Fruit fly (Drosophila melanogaster) whole organism, embryonic: ENCODE results near the gene Nsun2.
A peak's percentile ranks its signal among the peaks of the same experiment; 100 is the strongest.

Source experiments
- Atf6 ChIP-seq: fragments of 200-800 bp; sonication (Bioruptor generic); IDR thresholded peaks from 2 replicates; pipeline ENCODE4 v1.3.6; 2022; ENCODE audit warnings: missing biosample characterization, missing genetic modification characterization
- CG10431 ChIP-seq: fragments of 200-800 bp; sonication (Bioruptor generic); optimal IDR thresholded peaks from 3 replicates; lab custom pipeline; 2018; ENCODE audit warnings: missing biosample characterization, mild to moderate bottlenecking, missing genetic modification characterization
- CG12391 ChIP-seq: fragments of 200-800 bp; sonication (Bioruptor generic); optimal IDR thresholded peaks from 3 replicates; lab custom pipeline; 2018; ENCODE audit warnings: missing biosample characterization, mild to moderate bottlenecking, missing genetic modification characterization, moderate library complexity
- CG12659 ChIP-seq: fragments of 200-800 bp; sonication (Bioruptor generic); optimal IDR thresholded peaks from 3 replicates; lab custom pipeline; 2017; ENCODE audit warnings: mild to moderate bottlenecking, missing biosample characterization, missing genetic modification reagents, missing genetic modification characterization
- CG15011 ChIP-seq: fragments of 200-800 bp; sonication (Bioruptor generic); optimal IDR thresholded peaks from 3 replicates; lab custom pipeline; 2018; ENCODE audit warnings: missing biosample characterization, mild to moderate bottlenecking, missing genetic modification characterization
- CG16815 ChIP-seq: fragments of 200-800 bp; sonication (Bioruptor generic); optimal IDR thresholded peaks from 3 replicates; lab custom pipeline; 2017; ENCODE audit warnings: missing biosample characterization, mild to moderate bottlenecking, missing genetic modification characterization
- CG17802 ChIP-seq: fragments of 200-800 bp; sonication (Bioruptor generic); optimal IDR thresholded peaks from 2 replicates; lab custom pipeline; 2018; ENCODE audit warnings: missing biosample characterization, mild to moderate bottlenecking, missing genetic modification characterization, moderate library complexity
- CG2116 ChIP-seq: fragments of 200-800 bp; sonication (Bioruptor generic); optimal IDR thresholded peaks from 3 replicates; lab custom pipeline; 2018; ENCODE audit warnings: missing biosample characterization, mild to moderate bottlenecking, missing genetic modification characterization
- CG30431 ChIP-seq: fragments of 200-800 bp; sonication (Bioruptor generic); optimal IDR thresholded peaks from 2 replicates; lab custom pipeline; 2017; ENCODE audit warnings: missing biosample characterization, missing genetic modification characterization
- CG34224 ChIP-seq: fragments of 200-800 bp; sonication (Bioruptor generic); IDR thresholded peaks from 3 replicates; pipeline ENCODE4 v1.3.6; 2022; ENCODE audit warnings: missing biosample characterization, missing genetic modification characterization; ENCODE audit not compliant: partially characterized antibody
- CG34422 ChIP-seq: fragments of 200-800 bp; sonication (Bioruptor generic); IDR thresholded peaks from 3 replicates; pipeline ENCODE4 v1.3.6; 2022; ENCODE audit warnings: missing biosample characterization, missing genetic modification characterization
- CG5180 ChIP-seq: fragments of 200-800 bp; sonication (Bioruptor generic); optimal IDR thresholded peaks from 3 replicates; lab custom pipeline; 2017; ENCODE audit warnings: missing biosample characterization, missing genetic modification characterization, mild to moderate bottlenecking, moderate library complexity, missing genetic modification reagents
- CG5953 ChIP-seq: fragments of 200-800 bp; sonication (Bioruptor generic); IDR thresholded peaks from 2 replicates; pipeline ENCODE4 v1.3.6; 2022; ENCODE audit warnings: missing biosample characterization, missing genetic modification characterization
- CG6689 ChIP-seq: fragments of 200-800 bp; sonication (Bioruptor generic); IDR thresholded peaks from 2 replicates; pipeline ENCODE4 v1.3.6; 2022; ENCODE audit warnings: missing biosample characterization, missing genetic modification characterization
- CG8765 ChIP-seq: fragments of 200-800 bp; sonication (Bioruptor generic); IDR thresholded peaks from 2 replicates; pipeline ENCODE4 v1.3.6; 2022; ENCODE audit warnings: missing biosample characterization, missing genetic modification characterization
- CG9797 ChIP-seq: fragments of 200-800 bp; sonication (Bioruptor generic); optimal IDR thresholded peaks from 3 replicates; lab custom pipeline; 2018; ENCODE audit warnings: missing biosample characterization, mild to moderate bottlenecking, missing genetic modification characterization
- CTCF ChIP-seq: fragments of 200-800 bp; sonication (Bioruptor generic); optimal IDR thresholded peaks from 2 replicates; lab custom pipeline; 2017; ENCODE audit warnings: missing biosample characterization, mild to moderate bottlenecking, missing genetic modification characterization, moderate library complexity
- Camta ChIP-seq: fragments of 200-800 bp; sonication (Bioruptor generic); optimal IDR thresholded peaks from 2 replicates; lab custom pipeline; 2016; ENCODE audit warnings: missing biosample characterization, missing genetic modification characterization
- D ChIP-seq, 2 experiments: fragments of 200-800 bp in 1 of 2; fragments of >200 bp in 1 of 2; sonication (Bioruptor generic) in 1 of 2; optimal IDR thresholded peaks; 2 replicates in 1 of 2; 3 replicates in 1 of 2; lab custom pipeline; 2017; ENCODE audit warnings: mild to moderate bottlenecking in 1 of 2, missing biosample characterization in 1 of 2, missing genetic modification characterization in 1 of 2, missing genetic modification reagents in 1 of 2
- Deaf1 ChIP-seq: fragments of 200-800 bp; optimal IDR thresholded peaks from 3 replicates; lab custom pipeline; 2019; ENCODE audit warnings: missing biosample characterization, mild to moderate bottlenecking, missing genetic modification characterization, moderate library complexity
- Dek ChIP-seq: fragments of 200-800 bp; sonication (Bioruptor generic); optimal IDR thresholded peaks from 3 replicates; lab custom pipeline; 2019; ENCODE audit warnings: missing biosample characterization, mild to moderate bottlenecking, missing genetic modification characterization, moderate library complexity
- Dfd ChIP-seq, 2 experiments: fragments of >200 bp; optimal IDR thresholded peaks; 2 replicates each; lab custom pipeline; 2017; ENCODE audit warnings: missing biosample characterization in 2 of 2, missing genetic modification characterization in 2 of 2
- Dll ChIP-seq: fragments of 200-800 bp; sonication (Bioruptor generic); IDR thresholded peaks from 4 replicates; pipeline ENCODE4 v1.3.6; 2022; ENCODE audit warnings: missing biosample characterization, missing genetic modification characterization; ENCODE audit not compliant: partially characterized antibody
- Dref ChIP-seq: fragments of 200-800 bp; sonication (Bioruptor generic); IDR thresholded peaks from 2 replicates; pipeline ENCODE4 v1.3.6; 2022; ENCODE audit warnings: missing biosample characterization, missing genetic modification characterization
- Drgx ChIP-seq: fragments of 200-800 bp; sonication (Bioruptor generic); IDR thresholded peaks from 2 replicates; pipeline ENCODE4 v1.3.6; 2022; ENCODE audit warnings: missing biosample characterization, missing genetic modification characterization
- Eip74EF ChIP-seq, 2 experiments: fragments of 200-800 bp in 1 of 2; fragments of >200 bp in 1 of 2; sonication (Bioruptor generic) in 1 of 2; optimal IDR thresholded peaks; 2 replicates each; lab custom pipeline; 2017 to 2019; ENCODE audit warnings: missing biosample characterization in 2 of 2, missing genetic modification characterization in 2 of 2, mild to moderate bottlenecking in 1 of 2, moderate library complexity in 1 of 2
- Ets65A ChIP-seq: fragments of 200-800 bp; sonication (Bioruptor generic); peaks from one replicate; lab custom pipeline; 2016; ENCODE audit warnings: missing biosample characterization, missing genetic modification characterization
- HLHmδ ChIP-seq: fragments of 200-800 bp; sonication (Bioruptor generic); optimal IDR thresholded peaks from 2 replicates; lab custom pipeline; 2018; ENCODE audit warnings: missing biosample characterization, mild to moderate bottlenecking, missing genetic modification characterization, moderate library complexity
- HmgD ChIP-seq: fragments of 200-800 bp; sonication (Bioruptor generic); optimal IDR thresholded peaks from 3 replicates; lab custom pipeline; 2016; ENCODE audit warnings: missing biosample characterization, missing genetic modification characterization
- Lhr ChIP-seq: fragments of 200-800 bp; sonication (Bioruptor generic); optimal IDR thresholded peaks from 3 replicates; lab custom pipeline; 2017; ENCODE audit warnings: mild to moderate bottlenecking, missing biosample characterization, missing genetic modification reagents, missing genetic modification characterization
- Med ChIP-seq: fragments of 200-800 bp; sonication (Bioruptor generic); peaks from one replicate; lab custom pipeline; 2016; ENCODE audit warnings: missing biosample characterization, missing genetic modification characterization, mild to moderate bottlenecking, inconsistent platforms, moderate library complexity
- Ravus ChIP-seq: fragments of 200-800 bp; sonication (Bioruptor generic); IDR thresholded peaks from 2 replicates; pipeline ENCODE4 v1.3.6; 2022; ENCODE audit warnings: missing biosample characterization, missing genetic modification characterization
- Side ChIP-seq: fragments of 200-800 bp; sonication (Bioruptor generic); optimal IDR thresholded peaks from 2 replicates; lab custom pipeline; 2016; ENCODE audit warnings: missing biosample characterization, missing genetic modification characterization
- Spps ChIP-seq: fragments of 200-800 bp; sonication (Bioruptor generic); optimal IDR thresholded peaks from 2 replicates; lab custom pipeline; 2018; ENCODE audit warnings: missing biosample characterization, mild to moderate bottlenecking, missing genetic modification characterization
- Xbp1 ChIP-seq: fragments of 200-800 bp; sonication (Bioruptor generic); optimal IDR thresholded peaks from 3 replicates; lab custom pipeline; 2016; ENCODE audit warnings: missing biosample characterization, mild to moderate bottlenecking, missing genetic modification characterization
- da ChIP-seq: fragments of 200-800 bp; sonication (Bioruptor generic); optimal IDR thresholded peaks from 2 replicates; lab custom pipeline; 2016; ENCODE audit warnings: missing biosample characterization, missing genetic modification characterization
- dm ChIP-seq: fragments of 200-800 bp; sonication (Bioruptor generic); optimal IDR thresholded peaks from 3 replicates; lab custom pipeline; 2016; ENCODE audit warnings: missing biosample characterization, missing genetic modification characterization
- fru ChIP-seq: fragments of >200 bp; optimal IDR thresholded peaks from 2 replicates; lab custom pipeline; 2017
- ftz-f1 ChIP-seq: fragments of 200-800 bp; sonication (Bioruptor generic); optimal IDR thresholded peaks from 2 replicates; lab custom pipeline; 2016; ENCODE audit warnings: missing biosample characterization, missing genetic modification characterization
- gsb-n ChIP-seq: fragments of 200-800 bp; sonication (Bioruptor generic); optimal IDR thresholded peaks from 3 replicates; lab custom pipeline; 2018; ENCODE audit warnings: missing biosample characterization, mild to moderate bottlenecking, missing genetic modification characterization
- hb ChIP-seq: fragments of 200-800 bp; sonication (Bioruptor generic); IDR thresholded peaks from 3 replicates; pipeline ENCODE4 v1.3.6; 2022; ENCODE audit warnings: missing biosample characterization, missing genetic modification characterization; ENCODE audit not compliant: partially characterized antibody
- jigr1 ChIP-seq: fragments of 200-800 bp; sonication (Bioruptor generic); IDR thresholded peaks from 3 replicates; pipeline ENCODE4 v1.3.6; 2022; ENCODE audit warnings: missing biosample characterization, missing genetic modification characterization
- jumu ChIP-seq: fragments of 200-800 bp; sonication (Bioruptor generic); optimal IDR thresholded peaks from 3 replicates; lab custom pipeline; 2016; ENCODE audit warnings: missing biosample characterization, missing genetic modification characterization
- klu ChIP-seq: fragments of 200-800 bp; sonication (Bioruptor generic); IDR thresholded peaks from 2 replicates; pipeline ENCODE4 v1.3.6; 2022; ENCODE audit warnings: missing biosample characterization, missing genetic modification characterization
- prd ChIP-seq, 3 experiments: fragments of >200 bp in 2 of 3; fragments of 200-800 bp in 1 of 3; sonication (Bioruptor generic) in 1 of 3; optimal IDR thresholded peaks in 2 of 3; IDR thresholded peaks in 1 of 3; 2 replicates in 2 of 3; 3 replicates in 1 of 3; pipeline versions ENCODE4 v1.3.6 to Lab custom; 2017 to 2022; ENCODE audit warnings: missing biosample characterization in 1 of 3, missing genetic modification characterization in 1 of 3
- ranshi ChIP-seq: fragments of 200-800 bp; sonication (Bioruptor generic); IDR thresholded peaks from 2 replicates; pipeline ENCODE4 v1.3.6; 2022; ENCODE audit warnings: missing biosample characterization, missing genetic modification characterization
- ro ChIP-seq: fragments of 200-800 bp; sonication (Bioruptor generic); IDR thresholded peaks from 2 replicates; pipeline ENCODE4 v1.3.6; 2022; ENCODE audit warnings: missing biosample characterization, missing genetic modification characterization
- run ChIP-seq: fragments of 200-800 bp; sonication (Bioruptor generic); optimal IDR thresholded peaks from 3 replicates; lab custom pipeline; 2018; ENCODE audit warnings: missing biosample characterization, mild to moderate bottlenecking, missing genetic modification characterization
- sqz ChIP-seq: fragments of 200-800 bp; sonication (Bioruptor generic); optimal IDR thresholded peaks from 3 replicates; lab custom pipeline; 2018; ENCODE audit warnings: missing biosample characterization, mild to moderate bottlenecking, missing genetic modification characterization
- ttk ChIP-seq: fragments of 200-800 bp; sonication (Bioruptor generic); IDR thresholded peaks from 2 replicates; pipeline ENCODE4 v2.1.2; 2022; ENCODE audit warnings: missing biosample characterization, missing genetic modification characterization
- usp ChIP-seq: fragments of >200 bp; optimal IDR thresholded peaks from 2 replicates; lab custom pipeline; 2017; ENCODE audit warnings: missing biosample characterization, missing genetic modification characterization

Gene Nsun2

DNA sequence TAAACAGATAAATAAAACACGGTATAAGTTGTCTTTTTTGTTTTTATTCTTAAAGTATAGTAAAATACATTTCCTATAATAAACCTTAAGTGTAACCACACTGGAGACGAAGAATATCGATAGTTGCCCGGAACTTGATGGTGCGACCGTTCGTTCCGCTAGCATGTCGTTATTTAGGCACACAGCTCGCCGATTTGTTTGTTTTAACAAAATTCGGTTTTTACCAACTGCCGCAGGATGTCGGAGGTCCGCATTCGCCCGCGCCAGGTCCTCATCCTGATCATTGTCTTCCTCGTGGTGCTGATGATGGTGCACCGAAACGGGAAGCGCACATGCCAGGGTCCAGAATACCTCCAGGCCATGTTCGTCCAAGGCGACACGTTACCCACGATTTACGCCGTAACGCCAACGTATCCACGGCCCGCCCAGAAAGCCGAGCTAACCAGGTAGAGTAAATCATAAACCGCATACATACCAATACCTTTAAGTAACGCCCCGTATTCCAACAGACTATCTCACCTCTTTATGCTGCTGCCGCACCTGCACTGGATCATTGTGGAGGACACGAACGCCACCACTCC is 17.6 kb upstream of the Nsun2 start, which contains the start of gene GlcAT-I (continued):
- TF ChIP-seq CG10431 (GFP tag; lab: Kevin White, UChicago) (no peak), CG15011 (GFP tag; lab: Kevin White, UChicago) (no peak), HmgD (GFP tag; lab: Kevin White, UChicago) (no peak), prd (optimal IDR thresholded peaks at IDR 0.05; lab: Kevin White, UChicago) (no peak), prd (GFP tag; IDR thresholded peaks at IDR 0.05; lab: Robert Waterston, UW) (no peak), hb (GFP tag; lab: Robert Waterston, UW) (0 out of 3 replicates have a peak, but pooled peaks have one; percentile 15), CTCF (no peak), CG16815 (GFP tag; lab: Kevin White, UChicago) (no peak), ranshi (no peak), CG2116 (GFP tag; lab: Kevin White, UChicago) (peak; percentile 36), Dll (GFP tag; lab: Robert Waterston, UW) (peak; percentile 60; the same call in 3 of the 4 replicates), CG8765 (GFP tag; lab: Robert Waterston, UW) (no peak), CG5180 (GFP tag; lab: Kevin White, UChicago) (no peak), Ravus (GFP tag; lab: Robert Waterston, UW) (no peak), ro (GFP tag; lab: Robert Waterston, UW) (no peak), usp (GFP tag; lab: Kevin White, UChicago) (no peak), CG30431 (GFP tag; lab: Kevin White, UChicago) (no peak), Xbp1 (GFP tag; lab: Kevin White, UChicago) (no peak), gsb-n (tag; lab: Kevin White, UChicago) (no peak), Camta (no peak), ttk (GFP tag; lab: Robert Waterston, UW) (no peak), run (no peak), Dref (GFP tag; lab: Robert Waterston, UW) (peak; percentile 65), CG12391 (tag; lab: Kevin White, UChicago) (no peak), Dfd (GFP tag; optimal IDR thresholded peaks at IDR 0.05; lab: Kevin White, UChicago) (no peak), fru (lab: Kevin White, UChicago) (no peak), Spps (tag; lab: Kevin White, UChicago) (no peak), Eip74EF (GFP tag; optimal IDR thresholded peaks at IDR 0.05; lab: Kevin White, UChicago) (no peak), CG9797 (peak; percentile 64), Deaf1 (tag; lab: Kevin White, UChicago) (no peak), CG12659 (GFP tag; lab: Kevin White, UChicago) (peak; percentile 39), dm (GFP tag; lab: Kevin White, UChicago) (peak; percentile 29), D (optimal IDR thresholded peaks at IDR 0.05; lab: Kevin White, UChicago) (no peak), D (GFP tag; optimal IDR thresholded peaks at IDR 0.05; lab: Kevin White, UChicago) (no peak), sqz (GFP tag; lab: Kevin White, UChicago) (no peak), Drgx (no peak), CG34422 (GFP tag; lab: Robert Waterston, UW) (no peak), Med (GFP tag; lab: Kevin White, UChicago) (no peak), klu (GFP tag; lab: Robert Waterston, UW) (no peak), Side (GFP tag; lab: Kevin White, UChicago) (no peak), CG6689 (GFP tag; lab: Robert Waterston, UW) (no peak), Ets65A (GFP tag; lab: Kevin White, UChicago) (peak; percentile 60), HLHmδ (GFP tag; lab: Kevin White, UChicago) (no peak), jumu (GFP tag; lab: Kevin White, UChicago) (no peak), CG5953 (GFP tag; lab: Robert Waterston, UW) (no peak), jigr1 (GFP tag; lab: Robert Waterston, UW) (no peak), CG17802 (tag; lab: Kevin White, UChicago) (no peak), ftz-f1 (no peak), da (GFP tag; lab: Kevin White, UChicago) (no peak), Lhr (GFP tag; lab: Kevin White, UChicago) (no peak), Atf6 (no peak), Dek (tag; lab: Kevin White, UChicago) (no peak), CG34224 (GFP tag; lab: Robert Waterston, UW) (no peak)
